Fruit fly (Drosophila melanogaster) whole organism, prepupa: ENCODE measurements around the gene CG14324.

Source experiments
- CG11762 ChIP-seq: fragments of 200-800 bp; sonication (Bioruptor generic); optimal IDR thresholded peaks from 3 replicates; lab custom pipeline; 2016; ENCODE audit warnings: missing biosample characterization, missing genetic modification characterization; ENCODE audit not compliant: insufficient read depth
- CG11902 ChIP-seq: fragments of 200-800 bp; sonication (Bioruptor generic); optimal IDR thresholded peaks from 3 replicates; lab custom pipeline; 2016; ENCODE audit warnings: missing biosample characterization, missing genetic modification characterization
- CG3919 ChIP-seq: fragments of 200-800 bp; sonication (Bioruptor generic); optimal IDR thresholded peaks from 3 replicates; lab custom pipeline; 2016; ENCODE audit warnings: missing biosample characterization, missing genetic modification characterization
- CG6808 ChIP-seq: fragments of 200-800 bp; sonication (Bioruptor generic); optimal IDR thresholded peaks from 3 replicates; lab custom pipeline; 2017; ENCODE audit warnings: missing biosample characterization, missing genetic modification characterization, mild to moderate bottlenecking, moderate library complexity, missing genetic modification reagents
- CG6854 ChIP-seq: fragments of 200-800 bp; sonication (Bioruptor generic); optimal IDR thresholded peaks from 2 replicates; lab custom pipeline; 2017; ENCODE audit warnings: missing biosample characterization, mild to moderate bottlenecking, missing genetic modification characterization
- Hr38 ChIP-seq: sonication (Bioruptor generic); optimal IDR thresholded peaks from 2 replicates; lab custom pipeline; 2016; ENCODE audit warnings: missing biosample characterization, missing genetic modification characterization
- Hr39 ChIP-seq: fragments of 200-800 bp; sonication (Bioruptor generic); optimal IDR thresholded peaks from 2 replicates; lab custom pipeline; 2016; ENCODE audit warnings: missing biosample characterization, missing genetic modification characterization
- Lpt ChIP-seq: fragments of 200-800 bp; sonication (Bioruptor generic); optimal IDR thresholded peaks from 3 replicates; lab custom pipeline; 2016; ENCODE audit warnings: missing biosample characterization, missing genetic modification characterization
- Sox102F ChIP-seq: fragments of 200-800 bp; sonication (Bioruptor generic); optimal IDR thresholded peaks from 2 replicates; lab custom pipeline; 2016; ENCODE audit warnings: missing biosample characterization, mild to moderate bottlenecking, missing genetic modification characterization
- achi ChIP-seq: fragments of 200-800 bp; sonication (Bioruptor generic); optimal IDR thresholded peaks from 3 replicates; lab custom pipeline; 2016; ENCODE audit warnings: missing biosample characterization, missing genetic modification characterization
- cyc ChIP-seq: fragments of 200-800 bp; sonication (Bioruptor generic); optimal IDR thresholded peaks from 3 replicates; lab custom pipeline; 2016; ENCODE audit warnings: missing biosample characterization, missing genetic modification characterization
- fd59A ChIP-seq: fragments of 200-800 bp; sonication (Bioruptor generic); optimal IDR thresholded peaks from 2 replicates; lab custom pipeline; 2017; ENCODE audit warnings: missing biosample characterization, mild to moderate bottlenecking, missing genetic modification characterization, missing genetic modification reagents
- salr ChIP-seq, 2 experiments: fragments of 200-800 bp; sonication (Bioruptor generic); optimal IDR thresholded peaks; 3 replicates each; lab custom pipeline; 2016 to 2018; ENCODE audit warnings: missing biosample characterization in 2 of 2, missing genetic modification characterization in 2 of 2, mild to moderate bottlenecking in 1 of 2
- vri ChIP-seq: fragments of 200-800 bp; sonication (Bioruptor generic); optimal IDR thresholded peaks from 3 replicates; lab custom pipeline; 2016; ENCODE audit warnings: missing biosample characterization, mild to moderate bottlenecking, missing genetic modification characterization

DNA sequence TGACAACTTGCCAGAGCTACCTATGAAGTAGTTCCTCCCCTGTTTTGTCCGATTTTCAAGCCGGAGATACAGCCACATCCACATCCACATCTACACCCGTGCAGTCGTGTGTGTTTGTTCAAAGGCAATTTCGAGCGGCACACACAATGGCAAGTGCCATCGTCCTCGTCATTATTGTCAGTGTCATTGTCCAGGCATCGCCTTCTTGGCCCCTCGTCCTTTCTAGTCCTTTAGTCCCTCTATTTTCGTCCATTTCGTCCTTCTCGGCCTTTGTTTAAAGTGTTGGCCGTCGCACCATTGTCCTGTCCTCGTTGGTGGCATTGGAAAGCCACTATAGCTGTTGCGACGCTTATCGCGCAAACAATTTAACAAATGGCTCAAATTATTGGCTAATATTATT lies 15.6 kb downstream of the CG14324 start:
- TF ChIP-seq fd59A (GFP tag; lab: Kevin White, UChicago), result no peak
- no peak for TF ChIP-seq CG6808 (GFP tag; lab: Kevin White, UChicago)
- no peak for TF ChIP-seq vri
- no peak for TF ChIP-seq salr (GFP tag; optimal IDR thresholded peaks at IDR 0.05; lab: Kevin White, UChicago)
- TF ChIP-seq CG3919 (GFP tag; lab: Kevin White, UChicago), result no peak
- no peak for TF ChIP-seq Sox102F (GFP tag; lab: Kevin White, UChicago)
- TF ChIP-seq achi (GFP tag; lab: Kevin White, UChicago), result no peak
- no peak for TF ChIP-seq CG11762 (GFP tag; lab: Kevin White, UChicago)
- TF ChIP-seq CG6854, result no peak
- no peak for TF ChIP-seq Hr39 (GFP tag; lab: Kevin White, UChicago)
- TF ChIP-seq cyc (GFP tag; lab: Kevin White, UChicago), result no peak
- no peak for TF ChIP-seq Lpt (GFP tag; lab: Kevin White, UChicago)
- no peak for TF ChIP-seq CG11902 (GFP tag; lab: Kevin White, UChicago)
- TF ChIP-seq Hr38 (GFP tag; lab: Kevin White, UChicago), result no peak
